Fruit fly (Drosophila melanogaster): ENCODE results near the gene mkg-p.

The mkg-p gene

DNA sequence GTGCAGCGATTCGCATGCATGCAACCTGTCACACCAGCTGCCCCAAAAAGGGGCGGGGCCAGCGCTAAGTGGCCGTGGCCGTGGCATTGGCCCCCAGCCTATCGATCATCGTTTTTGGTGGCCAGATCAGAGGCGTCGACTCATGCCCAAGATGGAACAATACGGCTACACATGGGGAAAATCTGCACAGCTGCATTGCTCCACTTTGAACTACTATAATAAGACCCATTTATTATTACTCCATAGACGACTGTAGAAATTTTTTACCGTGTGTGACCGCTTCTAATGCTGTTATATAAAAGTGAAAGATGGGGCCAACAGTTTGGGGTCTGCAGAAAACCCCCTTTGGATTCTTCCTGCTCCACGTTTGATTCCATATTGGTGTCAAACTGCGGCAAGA, 21.1 kb downstream of the mkg-p start (continued):
- TF ChIP-seq CG9797 (GFP tag; optimal IDR thresholded peaks at IDR 0.05) (no peak), gem (tag; optimal IDR thresholded peaks at IDR 0.05) (no peak), CG8359 (GFP tag; optimal IDR thresholded peaks at IDR 0.05; ENCODE audit: borderline replicate concordance) (no peak), dmrt99B (tag; optimal IDR thresholded peaks at IDR 0.05) (no peak), CG8089 (GFP tag; optimal IDR thresholded peaks at IDR 0.05) (no peak), CG13424 (tag; optimal IDR thresholded peaks at IDR 0.05) (no peak), CG10654 (GFP tag; optimal IDR thresholded peaks at IDR 0.05) (no peak), CG1647 (GFP tag; optimal IDR thresholded peaks at IDR 0.05) (no peak), Rx (GFP tag; IDR thresholded peaks at IDR 0.05) (no peak), esg (GFP tag; conservative IDR thresholded peaks at IDR 0.05) (0 out of 2 replicates have a peak, but pooled peaks have one; percentile 5)

DNA sequence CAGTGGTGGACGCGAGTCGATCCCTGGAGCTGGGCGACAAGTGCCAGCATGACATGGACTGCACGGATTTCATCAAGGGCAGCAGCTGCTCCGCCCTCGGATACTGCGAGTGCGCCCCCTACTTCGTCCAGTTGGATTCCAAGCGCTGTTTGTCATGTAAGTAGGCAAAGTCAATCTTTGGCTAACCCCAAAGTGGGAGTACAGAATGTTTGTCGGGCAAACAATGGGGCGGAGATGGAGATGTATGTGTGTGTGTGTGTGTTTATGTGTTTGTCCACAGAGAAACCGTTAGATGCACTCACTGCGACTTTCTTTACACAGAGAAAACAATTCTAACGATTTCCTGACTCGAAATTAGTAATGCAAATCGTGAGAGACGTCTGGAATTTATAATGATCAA, 25.9 kb downstream of the mkg-p start:
- TF ChIP-seq CG10431 (GFP tag; optimal IDR thresholded peaks at IDR 0.05) (peak; percentile 9), CG2199 (GFP tag; IDR thresholded peaks at IDR 0.05) (no peak), Spps (tag; optimal IDR thresholded peaks at IDR 0.05) (peak; percentile 1), slbo (GFP tag; IDR thresholded peaks at IDR 0.05) (peak; percentile 27; the same call in 1 of the 2 replicates), dmrt11E (tag; optimal IDR thresholded peaks at IDR 0.05) (peak; percentile 38), CG13296 (GFP tag; optimal IDR thresholded peaks at IDR 0.05) (no peak), grau (tag; optimal IDR thresholded peaks at IDR 0.05) (no peak), CG10274 (GFP tag; optimal IDR thresholded peaks at IDR 0.05) (no peak), Lhr (GFP tag; optimal IDR thresholded peaks at IDR 0.05) (peak; percentile 6), CG14710 (tag; optimal IDR thresholded peaks at IDR 0.05) (peak; percentile 46), Abd-B (GFP tag; optimal IDR thresholded peaks at IDR 0.05) (no peak), CG9215 (GFP tag; IDR thresholded peaks at IDR 0.05) (no peak), esg (GFP tag; conservative IDR thresholded peaks at IDR 0.05) (no peak), CG14860 (GFP tag; IDR thresholded peaks at IDR 0.05; ENCODE audit: partially characterized antibody) (no peak), CG34224 (GFP tag; IDR thresholded peaks at IDR 0.05; ENCODE audit: partially characterized antibody) (no peak), MTF-1 (GFP tag; optimal IDR thresholded peaks at IDR 0.05; ENCODE audit: borderline replicate concordance) (peak; percentile 34), CG1603 (tag; optimal IDR thresholded peaks at IDR 0.05) (peak; percentile 63), CG2712 (tag; optimal IDR thresholded peaks at IDR 0.05) (peak; percentile 8), gem (tag; optimal IDR thresholded peaks at IDR 0.05) (peak; percentile 2), Dip2 (GFP tag; IDR thresholded peaks at IDR 0.05) (no peak), Rx (GFP tag; IDR thresholded peaks at IDR 0.05) (no peak), zfh1 (GFP tag; IDR thresholded peaks at IDR 0.05) (0 out of 3 replicates have a peak, but pooled peaks have one; percentile 24), Awh (GFP tag; IDR thresholded peaks at IDR 0.05) (0 out of 2 replicates have a peak, but pooled peaks have one; percentile 11), bsh (GFP tag; optimal IDR thresholded peaks at IDR 0.05) (peak in 1 of 2 experiments; percentile 62), kay (GFP tag; optimal IDR thresholded peaks at IDR 0.05) (no peak), CG15601 (tag; optimal IDR thresholded peaks at IDR 0.05) (peak; percentile 34), lola (GFP tag; optimal IDR thresholded peaks at IDR 0.05) (peak in 1 of 3 experiments; percentile 9), CG30020 (tag; optimal IDR thresholded peaks at IDR 0.05) (no peak), CG2875 (GFP tag; optimal IDR thresholded peaks at IDR 0.05) (peak; percentile 39), sr (GFP tag; IDR thresholded peaks at IDR 0.05) (no peak), nerfin-2 (GFP tag; IDR thresholded peaks at IDR 0.05; ENCODE audit: partially characterized antibody) (no peak), CG17385 (GFP tag; optimal IDR thresholded peaks at IDR 0.05) (no peak), HmgZ (tag; optimal IDR thresholded peaks at IDR 0.05) (no peak), wek (GFP tag; optimal IDR thresholded peaks at IDR 0.05) (peak; percentile 36), CG17359 (tag; optimal IDR thresholded peaks at IDR 0.05) (peak; percentile 4), fd64A (GFP tag; optimal IDR thresholded peaks at IDR 0.05) (peak; percentile 55), HmgD (GFP tag; optimal IDR thresholded peaks at IDR 0.05) (no peak), CG4707 (GFP tag; optimal IDR thresholded peaks at IDR 0.05) (peak; percentile 21), Fer1 (GFP tag; optimal IDR thresholded peaks at IDR 0.05) (no peak), nom (GFP tag; optimal IDR thresholded peaks at IDR 0.05) (no peak)

All from whole organism, embryonic.